Fruit fly (Drosophila melanogaster) whole organism, embryonic: Measurements from ENCODE around the gene CG9970.
A peak's percentile ranks its signal among the peaks of the same experiment; 100 is the strongest.

Experiments used
- CG10267 ChIP-seq: fragments of 200-800 bp; sonication (Bioruptor generic); optimal IDR thresholded peaks from 2 replicates; lab custom pipeline; 2018; ENCODE audit warnings: missing biosample characterization, mild to moderate bottlenecking, missing genetic modification characterization, moderate library complexity
- CG11456 ChIP-seq: fragments of 200-800 bp; sonication (Bioruptor generic); IDR thresholded peaks from 3 replicates; pipeline ENCODE4 v1.3.6; 2022; ENCODE audit warnings: missing biosample characterization, missing genetic modification characterization
- CG12104 ChIP-seq: fragments of 200-800 bp; sonication (Bioruptor generic); optimal IDR thresholded peaks from 3 replicates; lab custom pipeline; 2016; ENCODE audit warnings: missing biosample characterization, missing genetic modification characterization
- CG13894 ChIP-seq: fragments of 200-800 bp; sonication (Bioruptor generic); optimal IDR thresholded peaks from 3 replicates; lab custom pipeline; 2018; ENCODE audit warnings: missing biosample characterization, mild to moderate bottlenecking, missing genetic modification characterization, moderate library complexity
- CG14014 ChIP-seq: fragments of 200-800 bp; sonication (Bioruptor generic); IDR thresholded peaks from 2 replicates; pipeline ENCODE4 v1.3.6; 2022; ENCODE audit warnings: missing biosample characterization, missing genetic modification characterization
- CG16779 ChIP-seq: fragments of 200-800 bp; sonication (Bioruptor generic); IDR thresholded peaks from 2 replicates; pipeline ENCODE4 v1.3.6; 2022; ENCODE audit warnings: missing biosample characterization, missing genetic modification characterization
- CG17359 ChIP-seq: fragments of 200-800 bp; sonication (Bioruptor generic); optimal IDR thresholded peaks from 3 replicates; lab custom pipeline; 2018; ENCODE audit warnings: missing biosample characterization, mild to moderate bottlenecking, missing genetic modification characterization, moderate library complexity
- CG17361 ChIP-seq: fragments of 200-800 bp; sonication (Bioruptor generic); IDR thresholded peaks from 3 replicates; pipeline ENCODE4 v1.3.6; 2022; ENCODE audit warnings: missing biosample characterization, missing genetic modification characterization
- CG18011 ChIP-seq: fragments of 200-800 bp; sonication (Bioruptor generic); optimal IDR thresholded peaks from 2 replicates; lab custom pipeline; 2017; ENCODE audit warnings: missing biosample characterization, missing genetic modification characterization, mild to moderate bottlenecking, moderate library complexity, missing genotype
- CG1832 ChIP-seq: fragments of 200-800 bp; sonication (Bioruptor generic); optimal IDR thresholded peaks from 2 replicates; lab custom pipeline; 2017; ENCODE audit warnings: missing biosample characterization, mild to moderate bottlenecking, missing genetic modification characterization, inconsistent platforms
- CG4404 ChIP-seq: fragments of 200-800 bp; sonication (Bioruptor generic); IDR thresholded peaks from 2 replicates; pipeline ENCODE4 v1.3.6; 2022; ENCODE audit warnings: missing biosample characterization, missing genetic modification characterization
- CG4424 ChIP-seq: fragments of 200-800 bp; sonication (Bioruptor generic); optimal IDR thresholded peaks from 3 replicates; lab custom pipeline; 2016; ENCODE audit warnings: missing biosample characterization, missing genetic modification characterization
- CG7271 ChIP-seq: fragments of 200-800 bp; sonication (Bioruptor generic); optimal IDR thresholded peaks from 2 replicates; lab custom pipeline; 2018; ENCODE audit warnings: missing biosample characterization, mild to moderate bottlenecking, missing genetic modification characterization, moderate library complexity
- CG7786 ChIP-seq: fragments of 200-800 bp; sonication (Bioruptor generic); optimal IDR thresholded peaks from 2 replicates; lab custom pipeline; 2016; ENCODE audit warnings: missing biosample characterization, missing genetic modification characterization
- CG7987 ChIP-seq: fragments of 200-800 bp; sonication (Bioruptor generic); optimal IDR thresholded peaks from 2 replicates; lab custom pipeline; 2018; ENCODE audit warnings: missing biosample characterization, mild to moderate bottlenecking, missing genetic modification characterization, moderate library complexity
- Deaf1 ChIP-seq: fragments of 200-800 bp; optimal IDR thresholded peaks from 3 replicates; lab custom pipeline; 2019; ENCODE audit warnings: missing biosample characterization, mild to moderate bottlenecking, missing genetic modification characterization, moderate library complexity
- Hand ChIP-seq: fragments of 200-800 bp; sonication (Bioruptor generic); optimal IDR thresholded peaks from 2 replicates; lab custom pipeline; 2017; ENCODE audit warnings: mild to moderate bottlenecking, missing biosample characterization, missing genetic modification reagents, missing genetic modification characterization
- Jarid2 ChIP-seq: fragments of 200-800 bp; sonication (Bioruptor generic); optimal IDR thresholded peaks from 3 replicates; lab custom pipeline; 2017; ENCODE audit warnings: mild to moderate bottlenecking, missing biosample characterization, missing genetic modification reagents, missing genetic modification characterization
- Lim3 ChIP-seq: fragments of 200-800 bp; sonication (Bioruptor generic); IDR thresholded peaks from 2 replicates; pipeline ENCODE4 v1.3.6; 2022; ENCODE audit warnings: missing biosample characterization, missing genetic modification characterization
- Med ChIP-seq: fragments of 200-800 bp; sonication (Bioruptor generic); peaks from one replicate; lab custom pipeline; 2016; ENCODE audit warnings: missing biosample characterization, missing genetic modification characterization, mild to moderate bottlenecking, inconsistent platforms, moderate library complexity
- NK7.1 ChIP-seq: fragments of 200-800 bp; sonication (Bioruptor generic); optimal IDR thresholded peaks from 3 replicates; lab custom pipeline; 2016; ENCODE audit warnings: missing biosample characterization, missing genetic modification characterization
- NfI ChIP-seq: fragments of 200-800 bp; sonication (Bioruptor generic); optimal IDR thresholded peaks from 3 replicates; lab custom pipeline; 2018; ENCODE audit warnings: missing biosample characterization, mild to moderate bottlenecking, missing genetic modification characterization, moderate library complexity
- Sry-β ChIP-seq: fragments of 200-800 bp; sonication (Bioruptor generic); optimal IDR thresholded peaks from 2 replicates; lab custom pipeline; 2018; ENCODE audit warnings: missing biosample characterization, mild to moderate bottlenecking, missing genetic modification characterization, moderate library complexity
- Trl ChIP-seq, 3 experiments: fragments of >200 bp in 2 of 3; fragments of 200-800 bp in 1 of 3; sonication (Bioruptor generic) in 1 of 3; optimal IDR thresholded peaks; 2 replicates in 1 of 3; 3 replicates in 2 of 3; lab custom pipeline; 2016 to 2017; ENCODE audit warnings: missing biosample characterization in 1 of 3, missing genetic modification characterization in 1 of 3
- ab ChIP-seq: fragments of 200-800 bp; sonication (Bioruptor generic); optimal IDR thresholded peaks from 2 replicates; lab custom pipeline; 2016; ENCODE audit warnings: missing biosample characterization, missing genetic modification characterization
- abd-A ChIP-seq: fragments of 200-800 bp; sonication (Bioruptor generic); optimal IDR thresholded peaks from 3 replicates; lab custom pipeline; 2019; ENCODE audit warnings: missing biosample characterization, mild to moderate bottlenecking, missing genetic modification characterization, moderate library complexity
- ato ChIP-seq: fragments of 200-800 bp; sonication (Bioruptor generic); IDR thresholded peaks from 2 replicates; pipeline ENCODE4 v1.3.6; 2022; ENCODE audit warnings: missing biosample characterization, missing genetic modification characterization; ENCODE audit not compliant: partially characterized antibody
- cg ChIP-seq: fragments of 200-800 bp; sonication (Bioruptor generic); optimal IDR thresholded peaks from 3 replicates; lab custom pipeline; 2019; ENCODE audit warnings: missing biosample characterization, mild to moderate bottlenecking, missing genetic modification characterization, moderate library complexity
- crol ChIP-seq: fragments of 200-800 bp; sonication (Bioruptor generic); IDR thresholded peaks from 2 replicates; pipeline ENCODE4 v1.3.6; 2022; ENCODE audit warnings: missing biosample characterization, missing genetic modification characterization
- cwo ChIP-seq: fragments of 200-800 bp; sonication (Bioruptor generic); optimal IDR thresholded peaks from 3 replicates; lab custom pipeline; 2017; ENCODE audit warnings: missing biosample characterization, missing genetic modification characterization, mild to moderate bottlenecking, moderate library complexity, missing genetic modification reagents
- disco-r ChIP-seq: fragments of 200-800 bp; sonication (Bioruptor generic); optimal IDR thresholded peaks from 2 replicates; lab custom pipeline; 2016; ENCODE audit warnings: missing biosample characterization, missing genetic modification characterization
- ewg ChIP-seq: fragments of 200-800 bp; sonication (Bioruptor generic); optimal IDR thresholded peaks from 3 replicates; lab custom pipeline; 2017; ENCODE audit warnings: mild to moderate bottlenecking, missing biosample characterization, missing genetic modification reagents, missing genetic modification characterization
- fd102C ChIP-seq: fragments of 200-800 bp; sonication (Bioruptor generic); optimal IDR thresholded peaks from 2 replicates; lab custom pipeline; 2018; ENCODE audit warnings: missing biosample characterization, mild to moderate bottlenecking, missing genetic modification characterization, moderate library complexity
- gfzf ChIP-seq: fragments of 200-800 bp; sonication (Bioruptor generic); optimal IDR thresholded peaks from 2 replicates; lab custom pipeline; 2016; ENCODE audit warnings: missing biosample characterization, mild to moderate bottlenecking, missing genetic modification characterization, moderate library complexity
- nau ChIP-seq: fragments of 200-800 bp; sonication (Bioruptor generic); optimal IDR thresholded peaks from 3 replicates; lab custom pipeline; 2017; ENCODE audit warnings: missing biosample characterization, mild to moderate bottlenecking, missing genetic modification characterization, missing genetic modification reagents
- org-1 ChIP-seq: fragments of 200-800 bp; sonication (Bioruptor generic); optimal IDR thresholded peaks from 2 replicates; lab custom pipeline; 2017; ENCODE audit warnings: missing biosample characterization, missing genetic modification characterization
- otp ChIP-seq: fragments of 200-800 bp; sonication (Bioruptor generic); IDR thresholded peaks from 3 replicates; pipeline ENCODE4, ENCODE4 v1.3.6; 2022; ENCODE audit warnings: missing biosample characterization, missing genetic modification characterization
- prd ChIP-seq, 3 experiments: fragments of >200 bp in 2 of 3; fragments of 200-800 bp in 1 of 3; sonication (Bioruptor generic) in 1 of 3; optimal IDR thresholded peaks in 2 of 3; IDR thresholded peaks in 1 of 3; 2 replicates in 2 of 3; 3 replicates in 1 of 3; pipeline versions ENCODE4 v1.3.6 to Lab custom; 2017 to 2022; ENCODE audit warnings: missing biosample characterization in 1 of 3, missing genetic modification characterization in 1 of 3
- pzg ChIP-seq: fragments of 200-800 bp; sonication (Bioruptor generic); optimal IDR thresholded peaks from 3 replicates; lab custom pipeline; 2018; ENCODE audit warnings: missing biosample characterization, mild to moderate bottlenecking, missing genetic modification characterization, moderate library complexity
- shn ChIP-seq: fragments of 200-800 bp; sonication (Bioruptor generic); optimal IDR thresholded peaks from 3 replicates; lab custom pipeline; 2016; ENCODE audit warnings: missing biosample characterization, missing genetic modification characterization
- sisA ChIP-seq: fragments of 200-800 bp; sonication (Bioruptor generic); IDR thresholded peaks from 2 replicates; pipeline ENCODE4 v1.3.6; 2022; ENCODE audit warnings: missing biosample characterization, missing genetic modification characterization
- sob ChIP-seq: fragments of 200-800 bp; sonication (Bioruptor generic); IDR thresholded peaks from 2 replicates; pipeline ENCODE4 v1.3.6; 2022; ENCODE audit warnings: missing biosample characterization, missing genetic modification characterization
- tio ChIP-seq: fragments of 200-800 bp; sonication (Bioruptor generic); optimal IDR thresholded peaks from 2 replicates; lab custom pipeline; 2017; ENCODE audit warnings: missing biosample characterization, missing genetic modification characterization, inconsistent platforms

CG9970 gene

dm6 chr3L:2896371-2896958 lies 20.0 kb downstream of the CG9970 start:
- TF ChIP-seq CG16779, result peak; percentile 72
- TF ChIP-seq CG7786 (GFP tag; lab: Kevin White, UChicago), result no peak
- TF ChIP-seq cwo, result no peak
- TF ChIP-seq Trl (optimal IDR thresholded peaks at IDR 0.05; lab: Kevin White, UChicago), result peak; percentile 70 to 87
- no peak for TF ChIP-seq Trl (GFP tag; optimal IDR thresholded peaks at IDR 0.05; lab: Kevin White, UChicago)
- no peak for TF ChIP-seq tio (GFP tag; lab: Kevin White, UChicago)
- peak; percentile 1 for TF ChIP-seq Hand (GFP tag; lab: Kevin White, UChicago)
- TF ChIP-seq CG13894 (tag; lab: Kevin White, UChicago), result peak; percentile 20
- TF ChIP-seq Deaf1 (tag; lab: Kevin White, UChicago), result peak; percentile 88
- no peak for TF ChIP-seq CG18011
- no peak for TF ChIP-seq CG4424
- TF ChIP-seq Lim3, result no peak
- no peak for TF ChIP-seq gfzf (GFP tag; lab: Kevin White, UChicago)
- no peak for TF ChIP-seq CG14014 (GFP tag; lab: Robert Waterston, UW)
- TF ChIP-seq shn (GFP tag; lab: Kevin White, UChicago), result no peak
- no peak for TF ChIP-seq ato
- peak; percentile 34 for TF ChIP-seq abd-A (tag; lab: Kevin White, UChicago)
- TF ChIP-seq CG12104 (GFP tag; lab: Kevin White, UChicago), result no peak
- TF ChIP-seq ab (GFP tag; lab: Kevin White, UChicago), result no peak
- no peak for TF ChIP-seq NfI
- TF ChIP-seq CG7271 (tag; lab: Kevin White, UChicago), result no peak
- no peak for TF ChIP-seq otp
- TF ChIP-seq NK7.1 (GFP tag; lab: Kevin White, UChicago), result no peak
- TF ChIP-seq Jarid2 (GFP tag; lab: Kevin White, UChicago), result peak; percentile 47
- no peak for TF ChIP-seq CG11456
- no peak for TF ChIP-seq CG7987 (GFP tag; lab: Kevin White, UChicago)
- no peak for TF ChIP-seq Sry-β (GFP tag; lab: Kevin White, UChicago)
- TF ChIP-seq crol, result peak; percentile 43; the same call in 1 of the 2 replicates
- no peak for TF ChIP-seq disco-r (GFP tag; lab: Kevin White, UChicago)
- no peak for TF ChIP-seq fd102C (GFP tag; lab: Kevin White, UChicago)
- no peak for TF ChIP-seq CG17359 (tag; lab: Kevin White, UChicago)
- TF ChIP-seq sob (GFP tag; lab: Robert Waterston, UW), result no peak
- TF ChIP-seq prd (optimal IDR thresholded peaks at IDR 0.05; lab: Kevin White, UChicago), result no peak
- no peak for TF ChIP-seq prd (GFP tag; IDR thresholded peaks at IDR 0.05; lab: Robert Waterston, UW)
- TF ChIP-seq cg (GFP tag; lab: Kevin White, UChicago), result peak; percentile 8
- TF ChIP-seq CG1832 (GFP tag; lab: Kevin White, UChicago), result no peak
- TF ChIP-seq sisA, result no peak
- TF ChIP-seq CG10267 (tag; lab: Kevin White, UChicago), result no peak
- no peak for TF ChIP-seq nau (GFP tag; lab: Kevin White, UChicago)
- TF ChIP-seq CG17361 (GFP tag; lab: Robert Waterston, UW), result no peak
- no peak for TF ChIP-seq org-1 (GFP tag; lab: Kevin White, UChicago)
- TF ChIP-seq Med (GFP tag; lab: Kevin White, UChicago), result peak; percentile 38
- TF ChIP-seq ewg (GFP tag; lab: Kevin White, UChicago), result peak; percentile 29
- TF ChIP-seq CG4404 (GFP tag; lab: Robert Waterston, UW), result no peak
- TF ChIP-seq pzg (GFP tag; lab: Kevin White, UChicago), result no peak
- TF ChIP-seq, all 482 proteins: peak for 11
